Worm (Caenorhabditis elegans) whole organism, L3 larva: ENCODE measurements around the gene ndab-2.

Experiments
- R02D3.7 ChIP-seq: fragments of 150-350 bp; optimal IDR thresholded peaks from 2 replicates; lab custom pipeline; 2014; ENCODE audit warnings: missing biosample characterization, missing genetic modification characterization
- ZK546.5 ChIP-seq: sonication (generic microtip); optimal IDR thresholded peaks from 2 replicates; lab custom pipeline; 2017; ENCODE audit warnings: missing biosample characterization, missing genetic modification characterization
- ama-1 ChIP-seq: fragments of 150-350 bp; optimal IDR thresholded peaks from 2 replicates; lab custom pipeline; 2018
- ceh-16 ChIP-seq: sonication (generic microtip); optimal IDR thresholded peaks from 2 replicates; lab custom pipeline; 2017; ENCODE audit warnings: missing biosample characterization, missing genetic modification characterization
- ceh-28 ChIP-seq: fragments of 150-350 bp; optimal IDR thresholded peaks from 2 replicates; lab custom pipeline; 2014; ENCODE audit warnings: missing biosample characterization, missing genetic modification reagents, missing genetic modification characterization
- ceh-82 ChIP-seq: fragments of 150-350 bp; optimal IDR thresholded peaks from 2 replicates; lab custom pipeline; 2014; ENCODE audit warnings: missing biosample characterization, missing genetic modification characterization
- ceh-9 ChIP-seq: sonication (generic microtip); optimal IDR thresholded peaks from 2 replicates; lab custom pipeline; 2018; ENCODE audit warnings: missing biosample characterization, missing genetic modification characterization
- daf-12 ChIP-seq: fragments of 150-350 bp; optimal IDR thresholded peaks from 2 replicates; lab custom pipeline; 2014; ENCODE audit warnings: missing biosample characterization, missing genetic modification reagents, missing genetic modification characterization
- egl-27 ChIP-seq: sonication (generic microtip); optimal IDR thresholded peaks from 4 replicates; lab custom pipeline; 2017; ENCODE audit warnings: missing biosample characterization, missing genetic modification reagents, missing genetic modification characterization
- egl-5 ChIP-seq: fragments of 150-350 bp; optimal IDR thresholded peaks from 2 replicates; lab custom pipeline; 2017; ENCODE audit warnings: missing biosample characterization, missing genetic modification reagents, missing genetic modification characterization, inconsistent platforms
- elt-1 ChIP-seq: fragments of 150-350 bp; optimal IDR thresholded peaks from 2 replicates; lab custom pipeline; 2014; ENCODE audit warnings: missing biosample characterization, missing genetic modification characterization
- elt-2 ChIP-seq: sonication (generic microtip); optimal IDR thresholded peaks from 2 replicates; lab custom pipeline; 2016; ENCODE audit warnings: missing genetic modification reagents, mild to moderate bottlenecking, missing genetic modification characterization, missing compliant biosample characterization
- elt-3 ChIP-seq, 3 experiments: fragments of 150-350 bp in 1 of 3; sonication (generic microtip) in 2 of 3; optimal IDR thresholded peaks; 2 replicates in 2 of 3; 4 replicates in 1 of 3; lab custom pipeline; 2014 to 2017; ENCODE audit warnings: missing biosample characterization in 3 of 3, missing genetic modification characterization in 3 of 3
- eor-1 ChIP-seq, 2 experiments: fragments of 150-350 bp; optimal IDR thresholded peaks; 2 replicates each; lab custom pipeline; 2014 to 2018; ENCODE audit warnings: missing biosample characterization in 2 of 2, missing genetic modification characterization in 2 of 2
- fkh-10 ChIP-seq: sonication (generic microtip); optimal IDR thresholded peaks from 2 replicates; lab custom pipeline; 2017; ENCODE audit warnings: missing biosample characterization, missing genetic modification reagents, missing genetic modification characterization
- fkh-2 ChIP-seq: fragments of 150-350 bp; optimal IDR thresholded peaks from 2 replicates; lab custom pipeline; 2014; ENCODE audit warnings: missing biosample characterization, missing genetic modification reagents, missing genetic modification characterization
- hmg-11 ChIP-seq: sonication (generic microtip); optimal IDR thresholded peaks from 2 replicates; lab custom pipeline; 2016; ENCODE audit warnings: missing genetic modification characterization, missing compliant biosample characterization
- jun-1 ChIP-seq: fragments of 150-350 bp; optimal IDR thresholded peaks from 2 replicates; lab custom pipeline; 2014; ENCODE audit warnings: missing biosample characterization, missing genetic modification reagents, missing genetic modification characterization
- lin-15B ChIP-seq: fragments of 150-350 bp; optimal IDR thresholded peaks from 2 replicates; lab custom pipeline; 2014; ENCODE audit warnings: missing biosample characterization, missing genetic modification characterization
- lin-39 ChIP-seq: fragments of 150-350 bp; optimal IDR thresholded peaks from 2 replicates; lab custom pipeline; 2018; ENCODE audit warnings: missing biosample characterization, missing genetic modification reagents, missing genetic modification characterization
- lsy-12 ChIP-seq: sonication (generic microtip); optimal IDR thresholded peaks from 2 replicates; lab custom pipeline; 2016; ENCODE audit warnings: mild to moderate bottlenecking, missing genetic modification characterization, missing compliant biosample characterization
- nfya-1 ChIP-seq: sonication (generic microtip); optimal IDR thresholded peaks from 2 replicates; lab custom pipeline; 2017; ENCODE audit warnings: missing genetic modification characterization, mild to moderate bottlenecking, missing compliant biosample characterization, antibody characterized with exemption, moderate library complexity; ENCODE audit not compliant: insufficient read depth
- nhr-12 ChIP-seq: fragments of 150-350 bp; optimal IDR thresholded peaks from 2 replicates; lab custom pipeline; 2014; ENCODE audit warnings: missing biosample characterization, missing genetic modification characterization
- nhr-23 ChIP-seq: fragments of 150-350 bp; optimal IDR thresholded peaks from 2 replicates; lab custom pipeline; 2014; ENCODE audit warnings: missing biosample characterization, missing genetic modification reagents, missing genetic modification characterization
- nhr-237 ChIP-seq: fragments of 150-350 bp; optimal IDR thresholded peaks from 2 replicates; lab custom pipeline; 2014; ENCODE audit warnings: missing biosample characterization, missing genetic modification characterization
- nhr-25 ChIP-seq: sonication (generic microtip); optimal IDR thresholded peaks from 2 replicates; lab custom pipeline; 2017; ENCODE audit warnings: missing biosample characterization, missing genetic modification characterization
- nhr-43 ChIP-seq: sonication (generic microtip); optimal IDR thresholded peaks from 2 replicates; lab custom pipeline; 2016; ENCODE audit warnings: mild to moderate bottlenecking, missing genetic modification characterization, missing compliant biosample characterization; ENCODE audit not compliant: poor library complexity, severe bottlenecking
- nhr-67 ChIP-seq: fragments of 150-350 bp; optimal IDR thresholded peaks from 2 replicates; lab custom pipeline; 2014; ENCODE audit warnings: missing biosample characterization, missing genetic modification characterization
- nhr-76 ChIP-seq: fragments of 150-350 bp; sonication (generic microtip); optimal IDR thresholded peaks from 5 replicates; lab custom pipeline; 2014; ENCODE audit warnings: missing biosample characterization, missing genetic modification characterization
- nhr-77 ChIP-seq: fragments of 150-350 bp; optimal IDR thresholded peaks from 2 replicates; lab custom pipeline; 2014; ENCODE audit warnings: missing biosample characterization, missing genetic modification characterization
- pha-4 ChIP-seq: fragments of 150-350 bp; optimal IDR thresholded peaks from 2 replicates; lab custom pipeline; 2014; ENCODE audit warnings: missing biosample characterization, missing genetic modification reagents, missing genetic modification characterization
- pqm-1 ChIP-seq: fragments of 150-350 bp; optimal IDR thresholded peaks from 2 replicates; lab custom pipeline; 2017; ENCODE audit warnings: missing biosample characterization, missing genetic modification characterization, inconsistent platforms
- sea-2 ChIP-seq: fragments of 150-350 bp; sonication (generic microtip); optimal IDR thresholded peaks from 4 replicates; lab custom pipeline; 2014; ENCODE audit warnings: missing biosample characterization, missing genetic modification reagents, missing genetic modification characterization
- skn-1 ChIP-seq: fragments of 150-350 bp; optimal IDR thresholded peaks from 2 replicates; lab custom pipeline; 2014; ENCODE audit warnings: missing biosample characterization, missing genetic modification characterization
- snpc-4 ChIP-seq: fragments of 150-350 bp; optimal IDR thresholded peaks from 2 replicates; lab custom pipeline; 2014; ENCODE audit warnings: missing biosample characterization, missing genetic modification characterization
- tbx-2 ChIP-seq: sonication (generic microtip); optimal IDR thresholded peaks from 2 replicates; lab custom pipeline; 2016; ENCODE audit warnings: mild to moderate bottlenecking, missing genetic modification characterization, missing compliant biosample characterization
- unc-39 ChIP-seq: sonication (generic microtip); optimal IDR thresholded peaks from 4 replicates; lab custom pipeline; 2017; ENCODE audit warnings: missing biosample characterization, missing genetic modification characterization
- unc-62 ChIP-seq: fragments of 150-350 bp; sonication (generic microtip); optimal IDR thresholded peaks from 4 replicates; lab custom pipeline; 2014; ENCODE audit warnings: missing biosample characterization, missing genetic modification reagents, missing genetic modification characterization
- zag-1 ChIP-seq: fragments of 150-350 bp; optimal IDR thresholded peaks from 2 replicates; lab custom pipeline; 2014; ENCODE audit warnings: missing biosample characterization, missing genetic modification characterization
- ztf-11 ChIP-seq: fragments of 150-350 bp; optimal IDR thresholded peaks from 2 replicates; lab custom pipeline; 2014; ENCODE audit warnings: missing biosample characterization, missing genetic modification characterization

ndab-2 gene

ce11 chrIII:7158709-7159108 is 21.8 kb upstream of the ndab-2 start, which contains the start of gene nuo-4:
TSS of gene nuo-4 (minus strand) at chrIII:7158809.
- TF ChIP-seq elt-3 (tag; optimal IDR thresholded peaks at IDR 0.05; lab: Kevin White, UChicago) (no peak), pha-4 (no peak), nhr-67 (tag; lab: Kevin White, UChicago) (no peak), elt-1 (tag; lab: Kevin White, UChicago) (no peak), tbx-2 (tag; lab: Kevin White, UChicago) (no peak), ceh-16 (tag; lab: Kevin White, UChicago) (no peak), elt-2 (tag; lab: Kevin White, UChicago) (no peak), ceh-9 (tag; lab: Kevin White, UChicago) (no peak), zag-1 (tag; lab: Kevin White, UChicago) (no peak), nhr-76 (tag; lab: Kevin White, UChicago) (no peak), nhr-237 (tag; lab: Kevin White, UChicago) (no peak)

- TF ChIP-seq skn-1 (tag; lab: Kevin White, UChicago) (no peak), nhr-77 (tag; lab: Kevin White, UChicago) (no peak), egl-5 (tag; lab: Kevin White, UChicago) (no peak), unc-62 (GFP tag; lab: Kevin White, UChicago) (no peak), pqm-1 (tag; lab: Kevin White, UChicago) (no peak), ceh-16 (tag; lab: Kevin White, UChicago) (no peak), unc-39 (no peak)
These were observed 21.3 kb upstream of the ndab-2 start for ce11 chrIII:7159246-7159645.

DNA sequence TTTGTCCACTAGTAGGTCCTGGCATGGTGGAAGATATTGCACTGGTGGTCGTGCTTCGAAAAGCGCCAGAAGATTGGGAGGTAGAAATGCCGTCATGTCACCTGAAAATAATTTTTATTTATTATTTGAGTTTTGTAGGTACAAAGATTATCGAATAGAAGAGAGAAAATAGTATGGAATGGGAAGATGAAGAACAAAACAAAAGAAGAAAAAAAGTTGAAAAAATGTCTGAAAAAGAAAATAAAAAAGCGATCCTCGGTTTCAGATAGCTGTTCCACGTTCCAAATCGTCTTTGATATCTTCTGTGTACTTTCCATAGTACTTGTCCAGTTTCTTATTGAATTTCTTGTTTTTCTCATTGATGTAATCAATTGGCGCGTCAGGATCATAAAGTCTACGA is 19.5 kb upstream of the ndab-2 start, which contains the start of gene rnp-7:
Gene rnp-7, minus strand, starts transcription at position 101 of the 400 bp plus-strand sequence.
- TF ChIP-seq elt-2 (tag; lab: Kevin White, UChicago) (no peak), ceh-16 (tag; lab: Kevin White, UChicago) (no peak), ZK546.5 (no peak), fkh-2 (no peak)

- TF ChIP-seq hmg-11 (tag; lab: Kevin White, UChicago), result peak; percentile 65
- TF ChIP-seq elt-2 (tag; lab: Kevin White, UChicago), result peak; percentile 74
- peak; percentile 76 for TF ChIP-seq R02D3.7
- peak; percentile 79 for TF ChIP-seq skn-1 (tag; lab: Kevin White, UChicago)
- TF ChIP-seq lin-15B (tag; lab: Kevin White, UChicago), result peak; percentile 99
- TF ChIP-seq nhr-25 (tag; lab: Kevin White, UChicago), result peak; percentile 76
- TF ChIP-seq egl-5 (tag; lab: Kevin White, UChicago), result peak; percentile 57
- TF ChIP-seq ama-1 (lab: Kevin White, UChicago), result peak; percentile 43
- no peak for TF ChIP-seq fkh-2
- TF ChIP-seq lsy-12, result peak; percentile 78
- TF ChIP-seq daf-12 (tag; lab: Kevin White, UChicago), result no peak
- peak; percentile 90 for TF ChIP-seq snpc-4 (tag; lab: Kevin White, UChicago)
- TF ChIP-seq elt-1 (tag; lab: Kevin White, UChicago), result peak; percentile 59
- TF ChIP-seq nhr-12 (tag; lab: Kevin White, UChicago), result no peak
- peak; percentile 47 for TF ChIP-seq ceh-82 (tag; lab: Kevin White, UChicago)
- TF ChIP-seq jun-1 (tag; lab: Kevin White, UChicago), result peak; percentile 83
- no peak for TF ChIP-seq ztf-11 (tag; lab: Kevin White, UChicago)
- peak; percentile 94 for TF ChIP-seq nhr-23 (tag; lab: Kevin White, UChicago)
- TF ChIP-seq ceh-28 (tag; lab: Kevin White, UChicago), result peak; percentile 72
- TF ChIP-seq lin-39, result peak; percentile 91
- TF ChIP-seq nfya-1 (tag; lab: Kevin White, UChicago), result peak; percentile 94
- peak; percentile 20 for TF ChIP-seq ZK546.5
- peak; percentile 53 for TF ChIP-seq unc-62 (GFP tag; lab: Kevin White, UChicago)
- no peak for TF ChIP-seq unc-39
- peak; percentile 85 for TF ChIP-seq fkh-10 (GFP tag; lab: Kevin White, UChicago)
- no peak for TF ChIP-seq sea-2
- TF ChIP-seq pha-4, result peak; percentile 95
- peak; percentile 62 for TF ChIP-seq nhr-43 (tag; lab: Kevin White, UChicago)
- peak; percentile 61 for TF ChIP-seq tbx-2 (tag; lab: Kevin White, UChicago)
- TF ChIP-seq elt-3 (tag; optimal IDR thresholded peaks at IDR 0.05; lab: Kevin White, UChicago), result peak in 1 of 3 experiments; percentile 14
- peak; percentile 29 for TF ChIP-seq pqm-1 (tag; lab: Kevin White, UChicago)
- TF ChIP-seq ceh-16 (tag; lab: Kevin White, UChicago), result no peak
- TF ChIP-seq egl-27, result peak; percentile 92
- TF ChIP-seq eor-1 (tag; optimal IDR thresholded peaks at IDR 0.05; lab: Kevin White, UChicago), result no peak
These were observed 18.3 kb upstream of the ndab-2 start, which contains the start of the genes syf-2 and K04G7.1 for ce11 chrIII:7162065-7162762. TSS of gene syf-2 (minus strand) at chrIII:7162115. TSS of gene K04G7.1 (plus strand) at chrIII:7162712.
